Fruit fly (Drosophila melanogaster) whole organism: ENCODE measurements around the gene CG13457.
A peak's percentile ranks its signal among the peaks of the same experiment; 100 is the strongest.

ENCODE experiments used
- CG8478 ChIP-seq: fragments of >200 bp; optimal IDR thresholded peaks from 2 replicates; lab custom pipeline; 2018; ENCODE audit warnings: inconsistent platforms
- Dll ChIP-seq: fragments of >200 bp; optimal IDR thresholded peaks from 2 replicates; lab custom pipeline; 2017
- EcR ChIP-seq, 2 experiments: fragments of >200 bp; optimal IDR thresholded peaks; 2 replicates each; lab custom pipeline; 2017; ENCODE audit warnings: missing biosample characterization in 2 of 2, missing genetic modification characterization in 2 of 2, missing genetic modification reagents in 2 of 2
- pan ChIP-seq: fragments of >200 bp; optimal IDR thresholded peaks from 2 replicates; lab custom pipeline; 2017
- psq ChIP-seq: fragments of >200 bp; optimal IDR thresholded peaks from 2 replicates; lab custom pipeline; 2017
- usp ChIP-seq: fragments of >200 bp; optimal IDR thresholded peaks from 2 replicates; lab custom pipeline; 2017; ENCODE audit warnings: missing biosample characterization, missing genetic modification characterization, mixed read lengths

CG13457 gene

DNA sequence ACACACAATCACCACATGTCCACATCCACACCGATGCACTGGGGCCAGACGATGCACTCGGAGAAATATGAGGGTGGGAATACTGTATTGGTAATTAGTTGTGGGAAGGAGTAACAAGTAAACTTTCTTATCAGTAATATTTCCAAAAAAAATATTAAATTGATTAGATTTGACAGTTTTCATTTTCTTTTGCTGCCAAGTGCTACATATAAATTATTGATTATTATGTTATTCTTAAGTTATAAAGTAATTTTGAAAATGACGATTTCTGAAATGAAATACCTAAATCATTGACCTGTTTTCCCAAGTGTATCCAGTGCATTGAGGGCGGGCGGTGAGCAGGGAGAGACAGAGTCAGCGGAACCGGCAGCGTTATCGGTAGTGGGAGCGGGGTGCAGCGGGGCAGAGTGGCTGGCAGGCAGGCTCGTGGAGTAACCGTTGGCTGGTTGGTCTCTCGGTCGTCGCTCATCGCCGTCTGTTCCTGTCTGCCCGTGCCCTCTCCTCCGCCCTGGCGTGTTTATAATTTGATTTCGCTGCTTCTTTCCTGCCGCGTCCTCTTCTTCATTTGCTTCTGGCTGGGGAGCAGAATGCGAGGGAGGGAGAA is 23.3 kb downstream of the CG13457 start:
- TF ChIP-seq usp (GFP tag; lab: Kevin White, UChicago) (no peak), pan (lab: Kevin White, UChicago) (peak; percentile 53), EcR (GFP tag; optimal IDR thresholded peaks at IDR 0.05; lab: Kevin White, UChicago) (no peak), Dll (lab: Kevin White, UChicago) (no peak)

DNA sequence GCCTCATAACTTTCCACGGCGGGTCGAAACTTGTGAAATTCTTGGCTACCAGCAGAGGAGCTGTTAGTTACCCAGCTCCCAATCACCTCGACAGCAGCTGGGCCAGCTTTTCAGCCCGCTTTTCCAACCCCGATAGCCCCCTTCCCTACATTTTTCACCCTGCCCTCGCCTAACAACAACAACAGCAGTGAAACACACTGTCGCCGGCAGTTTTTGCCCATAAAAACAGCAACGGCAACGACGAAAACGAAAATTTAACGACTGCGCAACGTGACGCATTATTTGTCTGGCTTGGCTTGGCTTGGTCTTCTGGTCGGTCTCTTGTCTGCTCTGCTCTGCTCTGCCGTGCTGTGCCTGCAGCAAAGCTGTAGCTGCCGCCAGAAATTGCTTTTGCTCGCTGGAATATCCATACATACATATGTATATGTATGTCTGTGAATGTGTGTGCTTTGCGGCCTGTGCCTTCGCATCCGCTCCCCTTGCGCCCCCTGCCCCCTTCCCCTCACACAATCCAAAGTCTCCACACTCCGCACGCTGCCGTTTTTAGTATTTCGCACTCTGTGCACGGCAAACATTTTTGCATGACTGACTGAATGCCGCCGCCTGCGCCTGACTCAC is 23.9 kb downstream of the CG13457 start:
- peak in 1 of 2 experiments; percentile 39 for TF ChIP-seq EcR (GFP tag; optimal IDR thresholded peaks at IDR 0.05; lab: Kevin White, UChicago)
- TF ChIP-seq pan (lab: Kevin White, UChicago), result no peak
- no peak for TF ChIP-seq usp (GFP tag; lab: Kevin White, UChicago)
- TF ChIP-seq psq (lab: Kevin White, UChicago), result no peak
- no peak for TF ChIP-seq CG8478
- TF ChIP-seq Dll (lab: Kevin White, UChicago), result peak; percentile 52

DNA sequence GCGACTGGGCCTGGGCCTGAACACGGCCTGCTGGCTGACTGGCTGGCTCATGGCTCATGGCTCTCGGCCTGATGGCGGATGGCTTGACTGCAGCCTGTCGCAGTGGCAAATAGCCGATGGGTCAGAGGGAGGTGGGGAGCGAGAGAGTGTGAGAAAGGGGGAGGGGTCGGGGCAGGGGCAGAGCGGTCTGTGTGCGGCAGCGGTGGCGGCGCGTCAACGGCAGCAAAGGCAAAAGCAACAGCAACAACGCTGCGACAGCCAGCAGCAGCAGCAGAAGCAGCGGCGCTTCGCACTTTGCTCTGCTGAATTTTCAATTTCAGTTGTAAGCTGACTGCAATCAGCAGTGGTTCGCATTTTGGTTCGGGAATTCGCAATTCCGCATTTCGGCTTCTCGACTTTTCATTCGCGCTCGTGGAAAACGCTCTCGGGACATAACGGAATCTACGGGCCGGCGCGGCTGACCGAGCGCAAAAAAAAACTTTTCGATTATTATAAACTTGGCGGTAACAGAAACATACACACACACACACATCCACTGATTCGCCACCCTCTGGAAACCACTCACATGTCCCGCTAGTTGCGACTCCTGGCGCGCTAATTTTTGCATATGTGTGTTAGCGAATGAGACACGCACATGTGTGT is 25.5 kb downstream of the CG13457 start, which contains the start of gene CG45071:
TSS of gene CG45071 (plus strand) at position 317 of the 642 bp plus-strand sequence.
- TF ChIP-seq CG8478, result no peak
- TF ChIP-seq Dll (lab: Kevin White, UChicago), result peak; percentile 48

DNA sequence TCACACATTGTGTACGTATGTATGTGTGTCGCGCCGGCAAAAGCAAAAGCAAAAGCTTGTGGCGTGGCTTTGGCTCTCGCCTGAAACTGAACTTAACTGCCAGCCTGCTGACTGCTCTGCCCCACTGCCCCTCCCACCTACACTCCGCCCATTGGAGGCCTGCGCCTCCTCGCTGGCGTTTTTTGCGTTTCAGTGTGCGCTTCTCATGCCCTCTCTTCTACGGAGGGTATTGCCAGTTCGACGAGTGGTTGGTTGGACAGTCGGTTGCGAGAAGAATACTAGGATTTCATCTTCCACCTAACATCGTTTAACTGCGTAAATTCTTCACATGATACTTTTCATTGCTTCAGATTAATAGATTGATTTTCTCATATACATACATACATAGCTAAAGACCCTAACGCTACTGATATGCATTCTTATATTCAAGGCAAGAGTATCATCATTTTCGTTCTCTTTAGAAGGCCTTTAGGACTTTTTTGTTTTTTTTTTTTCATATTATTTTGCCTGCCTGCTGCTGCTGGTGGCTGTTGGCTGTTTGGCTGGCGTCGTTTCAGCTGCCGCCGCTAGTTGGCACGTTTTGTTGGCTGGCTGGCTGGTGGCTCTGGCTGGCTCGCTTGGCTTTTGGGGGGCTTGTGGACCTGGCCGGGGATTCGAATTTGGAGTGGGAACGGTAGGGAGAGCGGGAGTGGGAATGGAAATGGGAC is 26.2 kb downstream of the CG13457 start:
- TF ChIP-seq CG8478, result no peak
- TF ChIP-seq Dll (lab: Kevin White, UChicago), result no peak
- TF ChIP-seq EcR (GFP tag; optimal IDR thresholded peaks at IDR 0.05; lab: Kevin White, UChicago), result no peak
- TF ChIP-seq psq (lab: Kevin White, UChicago), result no peak
- TF ChIP-seq pan (lab: Kevin White, UChicago), result no peak
- no peak for TF ChIP-seq usp (GFP tag; lab: Kevin White, UChicago)

dm6 chr3L:15103988-15104848 is 27.0 kb downstream of the CG13457 start:
- TF ChIP-seq CG8478 (peak; percentile 21), pan (lab: Kevin White, UChicago) (no peak), Dll (lab: Kevin White, UChicago) (peak; percentile 65)

dm6 chr3L:15102669-15103309 is 28.4 kb downstream of the CG13457 start:
- TF ChIP-seq usp (GFP tag; lab: Kevin White, UChicago), result no peak
- TF ChIP-seq Dll (lab: Kevin White, UChicago), result peak; percentile 28
- TF ChIP-seq EcR (GFP tag; optimal IDR thresholded peaks at IDR 0.05; lab: Kevin White, UChicago), result no peak
- no peak for TF ChIP-seq pan (lab: Kevin White, UChicago)
- no peak for TF ChIP-seq psq (lab: Kevin White, UChicago)
- no peak for TF ChIP-seq CG8478

DNA sequence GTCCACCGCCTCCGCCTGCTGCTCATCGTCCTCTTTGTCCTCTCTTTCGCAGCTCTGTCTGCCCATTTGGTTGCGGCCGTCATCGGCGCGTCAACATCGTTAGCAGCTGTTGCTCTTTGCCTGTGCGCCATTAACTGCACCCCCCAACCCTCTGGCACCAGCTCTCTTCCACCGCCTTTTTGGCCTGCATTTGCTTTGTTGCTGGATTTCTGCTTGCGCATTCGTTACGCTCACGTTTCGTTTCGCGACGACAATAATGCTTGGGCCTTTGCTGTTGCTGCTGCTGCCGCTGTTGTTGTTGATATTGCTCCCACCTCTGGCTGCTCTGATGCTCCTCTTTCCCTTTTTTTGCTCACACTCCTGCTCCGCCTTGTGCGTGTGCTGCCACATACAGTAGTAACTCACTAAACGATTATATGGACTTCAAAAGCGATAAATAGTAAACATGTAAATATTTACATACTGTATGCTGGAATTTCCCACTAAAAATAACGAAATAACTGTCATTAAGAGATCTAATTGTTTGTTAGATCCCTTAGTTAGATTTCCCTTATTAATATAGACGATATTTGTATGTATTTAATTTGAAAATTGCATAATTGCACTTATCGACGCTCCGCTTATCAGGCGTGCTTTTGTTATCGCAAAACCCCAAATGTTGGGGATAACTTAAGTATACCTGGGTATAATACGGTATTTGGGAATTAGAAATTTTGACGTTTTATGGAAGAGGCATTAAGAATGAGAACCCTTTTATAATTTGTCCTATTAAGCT is 29.4 kb downstream of the CG13457 start:
- TF ChIP-seq psq (lab: Kevin White, UChicago), result no peak
- TF ChIP-seq Dll (lab: Kevin White, UChicago), result peak; percentile 68

- TF ChIP-seq usp (GFP tag; lab: Kevin White, UChicago) (no peak), CG8478 (no peak), EcR (GFP tag; optimal IDR thresholded peaks at IDR 0.05; lab: Kevin White, UChicago) (no peak), Dll (lab: Kevin White, UChicago) (no peak), psq (lab: Kevin White, UChicago) (no peak), pan (lab: Kevin White, UChicago) (no peak)
These were observed 30.2 kb downstream of the CG13457 start for dm6 chr3L:15100983-15101382.

DNA sequence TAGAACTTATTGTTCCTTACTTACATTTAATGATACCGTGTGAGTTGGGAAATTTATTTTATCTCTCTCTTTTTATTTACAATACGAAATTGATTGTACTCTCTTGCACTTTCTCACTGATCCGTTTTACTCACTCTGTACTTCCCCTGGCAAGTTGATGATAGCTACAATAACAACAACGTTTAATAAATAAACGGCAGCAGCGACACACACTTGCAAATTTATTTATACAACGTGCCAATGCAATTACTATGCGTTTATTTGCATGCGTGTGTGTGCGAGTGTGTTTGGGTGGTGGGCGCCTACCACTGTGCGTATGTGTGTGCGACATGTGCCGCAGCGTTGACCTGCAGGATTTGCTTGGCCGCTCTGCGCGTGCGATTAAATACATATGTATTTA is 31.6 kb downstream of the CG13457 start:
- TF ChIP-seq EcR (GFP tag; optimal IDR thresholded peaks at IDR 0.05; lab: Kevin White, UChicago) (no peak), psq (lab: Kevin White, UChicago) (no peak), CG8478 (no peak), pan (lab: Kevin White, UChicago) (no peak), Dll (lab: Kevin White, UChicago) (no peak), usp (GFP tag; lab: Kevin White, UChicago) (no peak)
